Worm (Caenorhabditis elegans) whole organism, L4/young adult: Measurements from ENCODE around the gene C18B2.4.
A peak's percentile ranks its signal among the peaks of the same experiment; 100 is the strongest.

Experiments used
- W03F9.2 ChIP-seq: fragments of 150-350 bp; optimal IDR thresholded peaks from 2 replicates; lab custom pipeline; 2014; ENCODE audit warnings: missing biosample characterization, missing genetic modification characterization
- dao-5 ChIP-seq: sonication (generic microtip); optimal IDR thresholded peaks from 2 replicates; lab custom pipeline; 2016; ENCODE audit warnings: missing genotype, missing genetic modification characterization, moderate library complexity, missing compliant biosample characterization
- him-1 ChIP-seq: sonication (generic microtip); optimal IDR thresholded peaks from 2 replicates; lab custom pipeline; 2016; ENCODE audit warnings: missing genotype, missing genetic modification reagents, missing genetic modification characterization, missing compliant biosample characterization

Gene C18B2.4

DNA sequence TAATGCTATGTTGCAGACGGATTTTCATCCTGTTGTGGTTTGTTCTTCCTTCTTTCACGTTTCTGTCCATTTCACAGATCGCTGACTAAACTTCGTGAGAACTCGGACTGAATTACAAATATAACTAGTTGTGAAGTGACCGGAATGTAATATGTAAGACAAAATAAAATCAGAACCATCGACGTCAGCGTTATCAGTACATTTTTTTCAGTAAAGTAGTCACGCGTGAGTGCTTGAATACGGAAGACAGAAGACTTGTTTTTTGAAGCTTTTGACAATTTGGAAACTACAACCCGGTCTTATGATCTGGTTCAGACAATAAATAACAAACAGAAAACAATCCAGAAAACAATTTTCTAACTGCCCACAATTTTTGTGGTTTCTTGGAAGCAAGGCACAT is 23.7 kb downstream of the C18B2.4 start:
- TF ChIP-seq him-1 (tag; lab: Kevin White, UChicago) (no peak), W03F9.2 (tag; lab: Kevin White, UChicago) (no peak), dao-5 (no peak)

ce11 chrX:3576239-3576638 is 29.3 kb downstream of the C18B2.4 start, which contains the start of gene ckc-1:
Gene ckc-1, plus strand, starts transcription at chrX:3576606.
- peak; percentile 6 for TF ChIP-seq W03F9.2 (tag; lab: Kevin White, UChicago)
- TF ChIP-seq dao-5, result no peak

- TF ChIP-seq him-1 (tag; lab: Kevin White, UChicago) (no peak), W03F9.2 (tag; lab: Kevin White, UChicago) (no peak), dao-5 (no peak)
Observed at ce11 chrX:3573482-3573881, 32.1 kb downstream of the C18B2.4 start, which contains the start of gene T27A10.5. Gene T27A10.5, minus strand, starts transcription at chrX:3573582.

- TF ChIP-seq W03F9.2 (tag; lab: Kevin White, UChicago) (no peak), him-1 (tag; lab: Kevin White, UChicago) (no peak), dao-5 (no peak)
Observed at ce11 chrX:3572490-3572889, 33.1 kb downstream of the C18B2.4 start, which contains the start of gene vit-3. Gene vit-3, minus strand, starts transcription at chrX:3572549.

ce11 chrX:3566856-3567255 is 38.7 kb downstream of the C18B2.4 start:
- no peak for TF ChIP-seq W03F9.2 (tag; lab: Kevin White, UChicago)
- TF ChIP-seq him-1 (tag; lab: Kevin White, UChicago), result no peak
- no peak for TF ChIP-seq dao-5

ce11 chrX:3563903-3564302 is 41.6 kb downstream of the C18B2.4 start, which contains the start of gene vit-4:
Gene vit-4, minus strand, starts transcription at chrX:3563965.
- TF ChIP-seq W03F9.2 (tag; lab: Kevin White, UChicago) (no peak), dao-5 (no peak), him-1 (tag; lab: Kevin White, UChicago) (no peak)

ce11 chrX:3555930-3556329 is 49.6 kb downstream of the C18B2.4 start:
- no peak for TF ChIP-seq dao-5
- no peak for TF ChIP-seq him-1 (tag; lab: Kevin White, UChicago)
- no peak for TF ChIP-seq W03F9.2 (tag; lab: Kevin White, UChicago)
